Worm (Caenorhabditis elegans) whole organism, L4/young adult: Measurements from ENCODE around the gene srh-122.

ENCODE experiments used
- W03F9.2 ChIP-seq: fragments of 150-350 bp; optimal IDR thresholded peaks from 2 replicates; lab custom pipeline; 2014; ENCODE audit warnings: missing biosample characterization, missing genetic modification characterization
- him-1 ChIP-seq: sonication (generic microtip); optimal IDR thresholded peaks from 2 replicates; lab custom pipeline; 2016; ENCODE audit warnings: missing genotype, missing genetic modification reagents, missing genetic modification characterization, missing compliant biosample characterization

DNA sequence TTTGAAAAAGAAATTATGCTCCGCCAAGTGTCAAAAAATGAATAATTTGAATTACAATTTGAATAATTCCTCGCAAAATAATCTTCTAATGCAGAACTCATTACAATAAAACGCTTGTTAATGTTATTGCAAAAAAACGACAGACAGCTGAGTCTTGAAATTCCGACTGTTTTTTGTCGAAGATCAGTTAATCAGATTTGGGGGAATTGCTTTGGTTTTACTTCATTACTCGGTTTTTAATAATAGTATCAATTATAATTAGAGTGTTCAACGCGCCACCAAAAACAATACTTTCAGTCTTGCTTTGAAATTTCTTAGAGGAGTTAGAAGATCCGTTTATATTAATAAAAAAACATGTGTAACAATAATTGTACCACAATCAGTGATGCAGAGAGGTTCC, at the start of gene srh-122:
- TF ChIP-seq him-1 (tag; lab: Kevin White, UChicago) (no peak), W03F9.2 (tag; lab: Kevin White, UChicago) (no peak)
